Worm (Caenorhabditis elegans) whole organism, young adult: ENCODE measurements around the gene trxr-2.

Source experiments
- T26A5.8 ChIP-seq: sonication (generic microtip); optimal IDR thresholded peaks from 2 replicates; lab custom pipeline; 2016; ENCODE audit warnings: missing genetic modification characterization, missing compliant biosample characterization
- cebp-2 ChIP-seq: fragments of 200-800 bp; sonication (Bioruptor generic); IDR thresholded peaks from 2 replicates; pipeline ENCODE4 v1.3.6; 2022; ENCODE audit warnings: missing genetic modification characterization, missing compliant biosample characterization
- ceh-58 ChIP-seq: fragments of 200-800 bp; sonication (Bioruptor generic); IDR thresholded peaks from 2 replicates; pipeline ENCODE4 v1.3.6; 2022; ENCODE audit warnings: missing genetic modification characterization, missing compliant biosample characterization
- ceh-79 ChIP-seq: sonication (generic microtip); optimal IDR thresholded peaks from 2 replicates; lab custom pipeline; 2017; ENCODE audit warnings: mild to moderate bottlenecking, missing genetic modification characterization, missing compliant biosample characterization
- madf-3 ChIP-seq: fragments of 200-800 bp; sonication (Bioruptor generic); IDR thresholded peaks from 2 replicates; pipeline ENCODE4 v1.3.6; 2022; ENCODE audit warnings: missing genetic modification reagents, missing genetic modification characterization, missing compliant biosample characterization
- nfya-2 ChIP-seq: fragments of 200-800 bp; sonication (Bioruptor generic); IDR thresholded peaks from 2 replicates; pipeline ENCODE4 v1.3.6; 2022; ENCODE audit warnings: missing genetic modification reagents, missing genetic modification characterization, missing compliant biosample characterization
- snpc-1.1 ChIP-seq: sonication (generic microtip); optimal IDR thresholded peaks from 2 replicates; lab custom pipeline; 2017; ENCODE audit warnings: missing genetic modification characterization, mild to moderate bottlenecking, missing compliant biosample characterization, antibody characterized with exemption, moderate library complexity, missing genotype, missing genetic modification reagents; ENCODE audit not compliant: insufficient read depth
- snpc-3.4 ChIP-seq: sonication (generic microtip); optimal IDR thresholded peaks from 2 replicates; lab custom pipeline; 2017; ENCODE audit warnings: missing genetic modification characterization, mild to moderate bottlenecking, missing compliant biosample characterization, antibody characterized with exemption, moderate library complexity, missing genotype, missing genetic modification reagents

DNA sequence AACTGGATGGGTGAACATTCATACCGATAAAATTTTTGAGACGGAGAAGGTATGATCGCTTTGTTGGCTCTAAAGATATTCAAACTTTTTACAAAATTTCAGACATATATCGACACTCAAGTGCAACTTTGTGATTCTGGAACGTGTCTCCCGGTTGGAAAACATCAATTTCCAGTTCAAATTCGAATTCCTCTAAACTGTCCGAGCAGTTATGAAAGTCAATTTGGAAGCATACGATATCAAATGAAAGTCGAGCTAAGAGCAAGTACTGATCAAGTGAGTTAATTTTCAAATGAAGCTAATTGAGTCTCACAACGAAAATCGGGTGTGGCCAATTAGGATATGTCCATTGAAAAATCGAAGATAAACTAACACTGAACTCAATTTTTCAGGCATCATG lies 20.8 kb downstream of the trxr-2 start:
- no peak for TF ChIP-seq ceh-58 (GFP tag; lab: Robert Waterston, UW)
- TF ChIP-seq snpc-3.4 (tag; lab: Kevin White, UChicago) = no peak
- TF ChIP-seq T26A5.8 = no peak
- TF ChIP-seq ceh-79 (tag; lab: Kevin White, UChicago) = no peak
- no peak for TF ChIP-seq madf-3 (GFP tag; lab: Robert Waterston, UW)
- TF ChIP-seq cebp-2 = no peak
- no peak for TF ChIP-seq nfya-2 (GFP tag; lab: Robert Waterston, UW)
- TF ChIP-seq snpc-1.1 (tag; lab: Kevin White, UChicago) = no peak
